Fruit fly (Drosophila melanogaster) whole organism, embryonic: Measurements from ENCODE around the gene CG5104.

Experiments
- Aef1 ChIP-seq: fragments of 200-800 bp; sonication (Bioruptor generic); IDR thresholded peaks from 3 replicates; pipeline ENCODE4 v1.3.6; 2022; ENCODE audit warnings: missing biosample characterization, missing genetic modification characterization
- Atf3 ChIP-seq: fragments of 200-800 bp; sonication (Bioruptor generic); optimal IDR thresholded peaks from 3 replicates; lab custom pipeline; 2016; ENCODE audit warnings: missing biosample characterization, missing genetic modification characterization
- CG10267 ChIP-seq: fragments of 200-800 bp; sonication (Bioruptor generic); optimal IDR thresholded peaks from 2 replicates; lab custom pipeline; 2018; ENCODE audit warnings: missing biosample characterization, mild to moderate bottlenecking, missing genetic modification characterization, moderate library complexity
- CG12391 ChIP-seq: fragments of 200-800 bp; sonication (Bioruptor generic); optimal IDR thresholded peaks from 3 replicates; lab custom pipeline; 2018; ENCODE audit warnings: missing biosample characterization, mild to moderate bottlenecking, missing genetic modification characterization, moderate library complexity
- CG13296 ChIP-seq: fragments of 200-800 bp; sonication (Bioruptor generic); optimal IDR thresholded peaks from 3 replicates; lab custom pipeline; 2018; ENCODE audit warnings: missing biosample characterization, mild to moderate bottlenecking, missing genetic modification characterization
- CG18619 ChIP-seq: fragments of 200-800 bp; sonication (Bioruptor generic); optimal IDR thresholded peaks from 3 replicates; lab custom pipeline; 2017; ENCODE audit warnings: missing biosample characterization, mild to moderate bottlenecking, missing genetic modification characterization
- CG3065 ChIP-seq: fragments of 200-800 bp; sonication (Bioruptor generic); optimal IDR thresholded peaks from 2 replicates; lab custom pipeline; 2016; ENCODE audit warnings: missing biosample characterization, missing genetic modification characterization
- CG31441 ChIP-seq: fragments of 200-800 bp; sonication (Bioruptor generic); IDR thresholded peaks from 2 replicates; pipeline ENCODE4 v1.3.6; 2022; ENCODE audit warnings: missing biosample characterization, missing genetic modification characterization
- CG4707 ChIP-seq: fragments of 200-800 bp; sonication (Bioruptor generic); optimal IDR thresholded peaks from 2 replicates; lab custom pipeline; 2018; ENCODE audit warnings: missing biosample characterization, mild to moderate bottlenecking, missing genetic modification characterization, moderate library complexity
- CG4730 ChIP-seq: fragments of 200-800 bp; sonication (Bioruptor generic); IDR thresholded peaks from 2 replicates; pipeline ENCODE4 v1.3.6; 2022; ENCODE audit warnings: missing biosample characterization, missing genetic modification characterization
- CG7357 ChIP-seq: fragments of 200-800 bp; sonication (Bioruptor generic); IDR thresholded peaks from 3 replicates; pipeline ENCODE4 v1.3.6; 2022; ENCODE audit warnings: missing biosample characterization, missing genetic modification characterization
- CG8281 ChIP-seq: fragments of 200-800 bp; sonication (Bioruptor generic); optimal IDR thresholded peaks from 2 replicates; lab custom pipeline; 2018; ENCODE audit warnings: missing biosample characterization, mild to moderate bottlenecking, missing genetic modification characterization, moderate library complexity
- CG9797 ChIP-seq: fragments of 200-800 bp; sonication (Bioruptor generic); optimal IDR thresholded peaks from 3 replicates; lab custom pipeline; 2018; ENCODE audit warnings: missing biosample characterization, mild to moderate bottlenecking, missing genetic modification characterization
- CoRest ChIP-seq: fragments of 200-800 bp; sonication (Bioruptor generic); optimal IDR thresholded peaks from 3 replicates; lab custom pipeline; 2018; ENCODE audit warnings: missing biosample characterization, mild to moderate bottlenecking, missing genetic modification characterization, moderate library complexity
- D ChIP-seq, 2 experiments: fragments of 200-800 bp in 1 of 2; fragments of >200 bp in 1 of 2; sonication (Bioruptor generic) in 1 of 2; optimal IDR thresholded peaks; 2 replicates in 1 of 2; 3 replicates in 1 of 2; lab custom pipeline; 2017; ENCODE audit warnings: mild to moderate bottlenecking in 1 of 2, missing biosample characterization in 1 of 2, missing genetic modification characterization in 1 of 2, missing genetic modification reagents in 1 of 2
- Dad ChIP-seq: fragments of 200-800 bp; sonication (Bioruptor generic); optimal IDR thresholded peaks from 3 replicates; lab custom pipeline; 2016; ENCODE audit warnings: missing biosample characterization, missing genetic modification characterization
- Deaf1 ChIP-seq: fragments of 200-800 bp; optimal IDR thresholded peaks from 3 replicates; lab custom pipeline; 2019; ENCODE audit warnings: missing biosample characterization, mild to moderate bottlenecking, missing genetic modification characterization, moderate library complexity
- Dref ChIP-seq: fragments of 200-800 bp; sonication (Bioruptor generic); IDR thresholded peaks from 2 replicates; pipeline ENCODE4 v1.3.6; 2022; ENCODE audit warnings: missing biosample characterization, missing genetic modification characterization
- Fer1 ChIP-seq: fragments of 200-800 bp; sonication (Bioruptor generic); optimal IDR thresholded peaks from 2 replicates; lab custom pipeline; 2017; ENCODE audit warnings: missing biosample characterization, mild to moderate bottlenecking, missing genetic modification characterization
- H2.0 ChIP-seq: fragments of 200-800 bp; sonication (Bioruptor generic); IDR thresholded peaks from 2 replicates; pipeline ENCODE4 v1.3.6; 2022; ENCODE audit warnings: missing biosample characterization, missing genetic modification characterization
- HLH4C ChIP-seq: fragments of 200-800 bp; sonication (Bioruptor generic); IDR thresholded peaks from 3 replicates; pipeline ENCODE4 v1.3.6; 2022; ENCODE audit warnings: missing biosample characterization, missing genetic modification characterization; ENCODE audit not compliant: partially characterized antibody
- Kr ChIP-seq: fragments of 200-800 bp; sonication (Bioruptor generic); optimal IDR thresholded peaks from 2 replicates; lab custom pipeline; 2017; ENCODE audit warnings: missing biosample characterization, mild to moderate bottlenecking, missing genetic modification characterization
- MTF-1 ChIP-seq: fragments of 200-800 bp; sonication (Bioruptor generic); optimal IDR thresholded peaks from 2 replicates; lab custom pipeline; 2018; ENCODE audit warnings: missing biosample characterization, mild to moderate bottlenecking, missing genetic modification characterization, borderline replicate concordance
- Neu2 ChIP-seq: fragments of 200-800 bp; sonication (Bioruptor generic); optimal IDR thresholded peaks from 3 replicates; lab custom pipeline; 2016; ENCODE audit warnings: missing biosample characterization, missing genetic modification characterization, borderline replicate concordance
- Oaz ChIP-seq: fragments of 200-800 bp; sonication (Bioruptor generic); IDR thresholded peaks from 2 replicates; pipeline ENCODE4 v1.3.6; 2022; ENCODE audit warnings: missing biosample characterization, missing genetic modification characterization
- Pdp1 ChIP-seq, 2 experiments: fragments of 200-800 bp; sonication (Bioruptor generic); optimal IDR thresholded peaks; 3 replicates each; lab custom pipeline; 2016; ENCODE audit warnings: missing biosample characterization in 2 of 2, missing genetic modification characterization in 2 of 2, mild to moderate bottlenecking in 1 of 2, moderate library complexity in 1 of 2
- Rx ChIP-seq: fragments of 200-800 bp; sonication (Bioruptor generic); IDR thresholded peaks from 2 replicates; pipeline ENCODE4 v1.3.6; 2022; ENCODE audit warnings: missing biosample characterization, missing genetic modification characterization
- Sox100B ChIP-seq: fragments of 200-800 bp; sonication (Bioruptor generic); optimal IDR thresholded peaks from 3 replicates; lab custom pipeline; 2018; ENCODE audit warnings: missing biosample characterization, mild to moderate bottlenecking, missing genetic modification characterization
- Sox102F ChIP-seq: fragments of 200-800 bp; sonication (Bioruptor generic); optimal IDR thresholded peaks from 2 replicates; lab custom pipeline; 2018; ENCODE audit warnings: missing biosample characterization, mild to moderate bottlenecking, missing genetic modification characterization, moderate library complexity
- Sry-δ ChIP-seq: fragments of 200-800 bp; sonication (Bioruptor generic); optimal IDR thresholded peaks from 2 replicates; lab custom pipeline; 2016; ENCODE audit warnings: missing biosample characterization, missing genetic modification characterization
- Tbp ChIP-seq: fragments of >200 bp; optimal IDR thresholded peaks from 2 replicates; lab custom pipeline; 2018; ENCODE audit warnings: missing biosample characterization, missing genetic modification characterization
- amos ChIP-seq: fragments of 200-800 bp; sonication (Bioruptor generic); IDR thresholded peaks from 2 replicates; pipeline ENCODE4 v1.3.6; 2022; ENCODE audit warnings: missing biosample characterization, missing genetic modification characterization; ENCODE audit not compliant: partially characterized antibody
- ash1 ChIP-seq: fragments of 200-800 bp; sonication (Bioruptor generic); optimal IDR thresholded peaks from 2 replicates; lab custom pipeline; 2018; ENCODE audit warnings: missing biosample characterization, mild to moderate bottlenecking, missing genetic modification characterization
- danr ChIP-seq: fragments of 200-800 bp; sonication (Bioruptor generic); IDR thresholded peaks from 2 replicates; pipeline ENCODE4 v1.3.6; 2022; ENCODE audit warnings: missing biosample characterization, missing genetic modification characterization
- dm ChIP-seq: fragments of 200-800 bp; sonication (Bioruptor generic); optimal IDR thresholded peaks from 3 replicates; lab custom pipeline; 2016; ENCODE audit warnings: missing biosample characterization, missing genetic modification characterization
- dmrt11E ChIP-seq: fragments of 200-800 bp; sonication (Bioruptor generic); optimal IDR thresholded peaks from 3 replicates; lab custom pipeline; 2018; ENCODE audit warnings: missing biosample characterization, mild to moderate bottlenecking, missing genetic modification characterization, moderate library complexity
- emc ChIP-seq: fragments of 200-800 bp; sonication (Bioruptor generic); optimal IDR thresholded peaks from 2 replicates; lab custom pipeline; 2016; ENCODE audit warnings: missing biosample characterization, missing genetic modification characterization
- eyg ChIP-seq: fragments of 200-800 bp; sonication (Bioruptor generic); optimal IDR thresholded peaks from 3 replicates; lab custom pipeline; 2016; ENCODE audit warnings: missing biosample characterization, missing genetic modification characterization
- gcm2 ChIP-seq: fragments of 200-800 bp; sonication (Bioruptor generic); optimal IDR thresholded peaks from 2 replicates; lab custom pipeline; 2016; ENCODE audit warnings: missing biosample characterization, missing genetic modification characterization
- oc ChIP-seq: fragments of 200-800 bp; sonication (Bioruptor generic); optimal IDR thresholded peaks from 2 replicates; lab custom pipeline; 2018; ENCODE audit warnings: missing biosample characterization, mild to moderate bottlenecking, missing genetic modification characterization, moderate library complexity
- peb ChIP-seq: fragments of 200-800 bp; sonication (Bioruptor generic); IDR thresholded peaks from 2 replicates; pipeline ENCODE4 v1.3.6; 2022; ENCODE audit warnings: missing biosample characterization, missing genetic modification characterization
- pzg ChIP-seq: fragments of 200-800 bp; sonication (Bioruptor generic); optimal IDR thresholded peaks from 3 replicates; lab custom pipeline; 2018; ENCODE audit warnings: missing biosample characterization, mild to moderate bottlenecking, missing genetic modification characterization, moderate library complexity
- row ChIP-seq: fragments of 200-800 bp; sonication (Bioruptor generic); IDR thresholded peaks from 3 replicates; pipeline ENCODE4 v1.3.6; 2022; ENCODE audit warnings: missing biosample characterization, missing genetic modification characterization
- run ChIP-seq: fragments of 200-800 bp; sonication (Bioruptor generic); optimal IDR thresholded peaks from 3 replicates; lab custom pipeline; 2018; ENCODE audit warnings: missing biosample characterization, mild to moderate bottlenecking, missing genetic modification characterization
- scrt ChIP-seq: fragments of 200-800 bp; sonication (Bioruptor generic); optimal IDR thresholded peaks from 2 replicates; lab custom pipeline; 2018; ENCODE audit warnings: missing biosample characterization, mild to moderate bottlenecking, missing genetic modification characterization, moderate library complexity
- sim ChIP-seq: fragments of 200-800 bp; sonication (Bioruptor generic); IDR thresholded peaks from 2 replicates; pipeline ENCODE4 v1.3.6; 2022; ENCODE audit warnings: missing biosample characterization, missing genetic modification characterization
- slou ChIP-seq: fragments of 200-800 bp; sonication (Bioruptor generic); optimal IDR thresholded peaks from 3 replicates; lab custom pipeline; 2016; ENCODE audit warnings: missing biosample characterization, missing genetic modification characterization
- unpg ChIP-seq: fragments of 200-800 bp; sonication (Bioruptor generic); optimal IDR thresholded peaks from 3 replicates; lab custom pipeline; 2018; ENCODE audit warnings: missing biosample characterization, mild to moderate bottlenecking, missing genetic modification characterization, moderate library complexity
- z ChIP-seq: fragments of 200-800 bp; sonication (Bioruptor generic); IDR thresholded peaks from 3 replicates; pipeline ENCODE4 v1.3.6; 2022; ENCODE audit warnings: missing biosample characterization, missing genetic modification characterization
- zfh2 ChIP-seq: fragments of 200-800 bp; sonication (Bioruptor generic); optimal IDR thresholded peaks from 2 replicates; lab custom pipeline; 2016; ENCODE audit warnings: missing biosample characterization, missing genetic modification characterization

Gene CG5104

dm6 chr3L:20474789-20475208 lies 46.0 kb upstream of the CG5104 start (continued):
- TF ChIP-seq pzg (peak; percentile 76), CG18619 (GFP tag; lab: Kevin White, UChicago) (peak; percentile 83), Tbp (GFP tag; lab: Kevin White, UChicago) (no peak), MTF-1 (GFP tag; lab: Kevin White, UChicago) (peak; percentile 81), Sox100B (GFP tag; lab: Kevin White, UChicago) (peak; percentile 75), z (GFP tag; lab: Robert Waterston, UW) (no peak), emc (GFP tag; lab: Kevin White, UChicago) (peak; percentile 54), CG12391 (peak; percentile 89), zfh2 (GFP tag; lab: Kevin White, UChicago) (peak; percentile 90), Rx (GFP tag; lab: Robert Waterston, UW) (no peak), Dad (GFP tag; lab: Kevin White, UChicago) (peak; percentile 78), unpg (peak; percentile 86), CG31441 (GFP tag; lab: Robert Waterston, UW) (no peak), row (GFP tag; lab: Robert Waterston, UW) (no peak), CG4707 (peak; percentile 56), amos (no peak), Sox102F (peak; percentile 83), oc (tag; lab: Kevin White, UChicago) (peak; percentile 75), CG8281 (tag; lab: Kevin White, UChicago) (peak; percentile 62), D (optimal IDR thresholded peaks at IDR 0.05; lab: Kevin White, UChicago) (no peak), D (GFP tag; optimal IDR thresholded peaks at IDR 0.05; lab: Kevin White, UChicago) (peak; percentile 72), Atf3 (GFP tag; lab: Kevin White, UChicago) (peak; percentile 86), Sry-δ (peak; percentile 48), sim (no peak), CG9797 (GFP tag; lab: Kevin White, UChicago) (peak; percentile 18), CG10267 (tag; lab: Kevin White, UChicago) (peak; percentile 82), run (peak; percentile 49), dm (GFP tag; lab: Kevin White, UChicago) (peak; percentile 73), gcm2 (GFP tag; lab: Kevin White, UChicago) (peak; percentile 47), danr (no peak), Fer1 (GFP tag; lab: Kevin White, UChicago) (peak; percentile 90), eyg (GFP tag; lab: Kevin White, UChicago) (peak; percentile 66), Oaz (GFP tag; lab: Robert Waterston, UW) (no peak), HLH4C (GFP tag; lab: Robert Waterston, UW) (no peak), ash1 (GFP tag; lab: Kevin White, UChicago) (peak; percentile 57), scrt (GFP tag; lab: Kevin White, UChicago) (peak; percentile 76), Aef1 (GFP tag; lab: Robert Waterston, UW) (no peak), Neu2 (GFP tag; lab: Kevin White, UChicago) (no peak), dmrt11E (tag; lab: Kevin White, UChicago) (peak; percentile 52), CG13296 (GFP tag; lab: Kevin White, UChicago) (peak; percentile 88), Dref (GFP tag; lab: Robert Waterston, UW) (no peak), Pdp1 (GFP tag; optimal IDR thresholded peaks at IDR 0.05; lab: Kevin White, UChicago) (peak in 1 of 2 experiments; percentile 88), CG7357 (peak; percentile 73), CoRest (tag; lab: Kevin White, UChicago) (peak; percentile 89), Deaf1 (tag; lab: Kevin White, UChicago) (peak; percentile 62), slou (GFP tag; lab: Kevin White, UChicago) (peak; percentile 79), Kr (no peak), CG3065 (peak; percentile 73), peb (GFP tag; lab: Robert Waterston, UW) (no peak), CG4730 (GFP tag; lab: Robert Waterston, UW) (no peak), H2.0 (GFP tag; lab: Robert Waterston, UW) (no peak)
